Fruit fly (Drosophila melanogaster) S2 (cell line): ENCODE measurements around the gene Dip-C.

Source experiments
- CG8478 ChIP-seq: fragments of >200 bp; optimal IDR thresholded peaks from 2 replicates; lab custom pipeline; 2018
- CTCF ChIP-seq, 2 experiments: fragments of >200 bp; optimal IDR thresholded peaks; 2 replicates each; lab custom pipeline; 2018

dm6 chr3R:12431030-12431489, 17.5 kb upstream of the Dip-C start, which contains the start of gene Prosalpha2:
- no peak for TF ChIP-seq CG8478 (lab: Kevin White, UChicago)
- TF ChIP-seq CTCF (optimal IDR thresholded peaks at IDR 0.05; lab: Kevin White, UChicago), result no peak
